Worm (Caenorhabditis elegans) whole organism, midembryonic: ENCODE measurements around the gene klc-2.

Experiments
- cog-1 ChIP-seq: sonication (generic microtip); optimal IDR thresholded peaks from 2 replicates; lab custom pipeline; 2016; ENCODE audit warnings: missing genetic modification characterization, missing compliant biosample characterization
- flt-1 ChIP-seq: fragments of 200-800 bp; sonication (Bioruptor generic); IDR thresholded peaks from 2 replicates; pipeline ENCODE4 v1.3.6; 2022; ENCODE audit warnings: missing genetic modification characterization, missing compliant biosample characterization
- klf-2 ChIP-seq: fragments of 200-800 bp; sonication (Bioruptor generic); conservative IDR thresholded peaks from 2 replicates; pipeline ENCODE4 v1.3.6; 2022; ENCODE audit warnings: missing genetic modification reagents, missing genetic modification characterization, missing compliant biosample characterization
- med-1 ChIP-seq: sonication (generic microtip); optimal IDR thresholded peaks from 2 replicates; lab custom pipeline; 2017; ENCODE audit warnings: missing genetic modification characterization, mild to moderate bottlenecking, missing compliant biosample characterization, antibody characterized with exemption, missing genetic modification reagents; ENCODE audit not compliant: insufficient read depth
- ref-1 ChIP-seq: fragments of 200-800 bp; sonication (Bioruptor generic); conservative IDR thresholded peaks from 2 replicates; pipeline ENCODE4 v1.3.6; 2022; ENCODE audit warnings: missing genetic modification reagents, missing genetic modification characterization, missing compliant biosample characterization
- tab-1 ChIP-seq: fragments of 200-800 bp; sonication (Bioruptor generic); IDR thresholded peaks from 2 replicates; pipeline ENCODE4 v1.3.6; 2022; ENCODE audit warnings: missing genetic modification characterization, missing compliant biosample characterization
- ztf-23 ChIP-seq: fragments of 200-800 bp; sonication (Bioruptor generic); IDR thresholded peaks from 2 replicates; pipeline ENCODE4 v1.3.6; 2022; ENCODE audit warnings: missing genetic modification reagents, missing genetic modification characterization, missing compliant biosample characterization
- ztf-29 ChIP-seq: fragments of 200-800 bp; sonication (Bioruptor generic); IDR thresholded peaks from 2 replicates; pipeline ENCODE4 v1.3.6; 2022; ENCODE audit warnings: missing genetic modification reagents, missing genetic modification characterization, missing compliant biosample characterization

DNA sequence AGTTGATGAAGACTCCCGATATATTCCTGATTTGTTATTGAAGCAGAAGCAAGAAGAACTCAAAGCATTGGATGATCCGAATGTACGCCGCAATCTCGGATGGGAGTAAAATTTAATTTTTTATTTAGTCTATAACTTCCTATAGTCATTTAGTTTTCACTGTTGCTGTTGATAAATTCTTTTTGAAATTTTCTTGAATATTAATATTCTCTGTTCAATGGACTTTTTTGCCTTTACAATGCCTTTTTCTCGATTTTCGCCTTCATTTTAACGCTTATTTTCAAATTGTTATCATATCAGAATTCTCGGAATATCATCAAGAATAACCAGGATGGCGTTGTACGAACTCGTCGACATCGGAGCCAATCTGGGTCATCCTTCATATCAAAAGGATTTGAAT is 13.1 kb upstream of the klc-2 start, which contains the start of gene crn-2:
- TF ChIP-seq klf-2 (GFP tag; lab: Robert Waterston, UW) = no peak
- no peak for TF ChIP-seq cog-1 (tag; lab: Kevin White, UChicago)
- TF ChIP-seq flt-1 (GFP tag; lab: Robert Waterston, UW) = no peak
- no peak for TF ChIP-seq med-1 (GFP tag; lab: Kevin White, UChicago)
- TF ChIP-seq tab-1 (GFP tag; lab: Robert Waterston, UW) = no peak
- no peak for TF ChIP-seq ztf-23 (GFP tag; lab: Robert Waterston, UW)
- TF ChIP-seq ztf-29 = no peak
- no peak for TF ChIP-seq ref-1
